Fruit fly (Drosophila melanogaster) S2 (cell line): ENCODE data around the gene CG14435.

Experiments
- CG8478 ChIP-seq: fragments of >200 bp; optimal IDR thresholded peaks from 2 replicates; lab custom pipeline; 2018
- CTCF ChIP-seq, 2 experiments: fragments of >200 bp; optimal IDR thresholded peaks; 2 replicates each; lab custom pipeline; 2018

The CG14435 gene

dm6 chrX:6795987-6796691 is 47.6 kb downstream of the CG14435 start:
- TF ChIP-seq CG8478 (lab: Kevin White, UChicago) (no peak), CTCF (optimal IDR thresholded peaks at IDR 0.05; lab: Kevin White, UChicago) (no peak)

DNA sequence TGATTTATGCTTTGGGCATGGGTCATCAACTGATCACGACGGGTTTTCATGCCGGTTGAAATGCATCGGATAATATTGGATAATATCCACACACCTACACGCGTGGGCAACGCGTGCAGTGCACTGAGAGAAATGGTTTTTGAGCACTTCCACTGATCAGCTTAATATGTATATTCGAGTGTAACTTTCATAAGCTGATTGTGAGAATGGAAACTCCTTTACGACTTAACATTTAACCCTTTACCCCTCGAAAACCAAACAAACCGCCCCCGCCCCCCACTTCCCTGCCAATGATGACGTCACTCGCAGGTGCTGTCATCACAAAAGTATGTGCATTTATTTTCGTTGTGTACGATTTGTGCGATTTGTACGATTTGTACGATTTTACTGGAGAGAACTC is 48.9 kb downstream of the CG14435 start:
- TF ChIP-seq CG8478 (lab: Kevin White, UChicago) (no peak), CTCF (optimal IDR thresholded peaks at IDR 0.05; lab: Kevin White, UChicago) (no peak)

DNA sequence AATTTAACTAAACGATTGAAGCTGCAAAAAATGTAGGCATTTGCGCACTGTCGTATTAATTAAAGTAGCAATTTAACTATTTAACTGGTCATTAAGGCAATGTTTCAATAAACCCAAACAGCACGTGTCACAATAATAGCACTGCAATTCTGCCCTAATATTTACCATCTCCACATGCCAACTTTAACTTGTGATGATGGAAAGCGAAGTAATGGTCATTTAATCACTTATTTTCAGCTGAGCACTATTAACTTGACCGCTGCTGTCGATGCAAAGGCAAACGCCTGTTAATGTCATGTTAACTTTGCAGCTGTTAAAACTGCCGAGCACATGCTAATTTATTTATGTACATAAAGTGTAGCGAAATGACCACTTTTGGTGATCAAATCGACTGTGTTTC is 49.5 kb downstream of the CG14435 start:
- TF ChIP-seq CTCF (optimal IDR thresholded peaks at IDR 0.05; lab: Kevin White, UChicago): no peak
- TF ChIP-seq CG8478 (lab: Kevin White, UChicago): no peak

DNA sequence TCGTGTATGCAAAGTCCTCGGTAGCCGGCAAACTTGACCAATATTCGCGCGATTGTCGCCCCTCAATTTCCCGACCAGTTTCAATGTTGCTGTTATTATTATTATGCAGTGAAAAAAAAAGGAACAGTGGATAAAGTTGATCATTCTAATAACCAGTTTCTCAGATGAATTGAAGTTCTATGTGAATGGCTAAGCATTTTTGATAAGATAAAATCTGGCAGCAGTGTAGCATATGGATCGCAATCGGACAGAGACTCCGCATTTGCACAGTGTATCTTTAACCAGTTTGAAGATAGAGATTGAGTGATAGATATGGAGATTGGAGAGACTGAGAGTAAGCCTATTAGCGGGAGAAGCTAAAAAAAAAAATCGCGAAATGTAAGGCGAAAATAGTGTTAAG is 50.3 kb downstream of the CG14435 start:
- TF ChIP-seq CTCF (optimal IDR thresholded peaks at IDR 0.05; lab: Kevin White, UChicago): no peak
- no peak for TF ChIP-seq CG8478 (lab: Kevin White, UChicago)

DNA sequence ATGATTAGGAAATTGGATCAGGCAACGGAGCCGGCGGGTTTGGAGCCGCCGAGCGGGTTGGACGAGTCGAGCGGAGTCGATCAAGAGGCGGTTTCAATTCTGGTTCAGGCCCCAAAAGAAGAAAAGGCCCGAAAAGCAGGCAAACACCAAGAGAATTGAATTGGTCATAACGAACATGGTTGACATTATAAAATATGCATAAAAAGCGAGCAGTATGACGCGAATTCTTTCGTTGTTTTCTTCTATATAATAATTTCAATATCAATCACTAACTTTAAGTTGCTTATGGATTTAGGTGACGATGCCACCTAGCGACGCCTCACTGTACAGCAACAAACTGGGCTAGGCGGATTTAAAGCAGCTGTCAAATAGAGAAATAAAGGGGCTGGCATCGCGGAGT is 50.8 kb downstream of the CG14435 start:
- TF ChIP-seq CG8478 (lab: Kevin White, UChicago) (no peak), CTCF (optimal IDR thresholded peaks at IDR 0.05; lab: Kevin White, UChicago) (no peak)

DNA sequence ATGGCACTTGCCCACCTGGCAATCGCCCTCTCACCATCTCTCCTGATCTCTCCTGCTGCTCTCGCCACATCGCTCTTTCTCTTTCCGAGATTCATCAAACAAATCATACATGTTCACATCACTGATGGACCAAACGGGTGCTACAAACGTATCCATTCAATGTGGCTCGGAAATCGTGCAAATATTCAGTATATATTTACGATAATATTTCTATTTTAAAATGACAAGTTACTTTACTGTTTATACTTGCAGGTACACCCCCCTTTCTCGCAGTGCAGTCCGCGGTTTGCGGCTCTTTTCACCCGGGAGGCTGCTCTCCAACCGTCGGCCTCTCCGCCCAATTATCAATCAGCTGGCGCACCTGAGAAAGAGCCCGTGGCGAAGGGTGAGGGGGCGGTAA is 52.2 kb downstream of the CG14435 start:
- TF ChIP-seq CG8478 (lab: Kevin White, UChicago) (no peak), CTCF (optimal IDR thresholded peaks at IDR 0.05; lab: Kevin White, UChicago) (no peak)

DNA sequence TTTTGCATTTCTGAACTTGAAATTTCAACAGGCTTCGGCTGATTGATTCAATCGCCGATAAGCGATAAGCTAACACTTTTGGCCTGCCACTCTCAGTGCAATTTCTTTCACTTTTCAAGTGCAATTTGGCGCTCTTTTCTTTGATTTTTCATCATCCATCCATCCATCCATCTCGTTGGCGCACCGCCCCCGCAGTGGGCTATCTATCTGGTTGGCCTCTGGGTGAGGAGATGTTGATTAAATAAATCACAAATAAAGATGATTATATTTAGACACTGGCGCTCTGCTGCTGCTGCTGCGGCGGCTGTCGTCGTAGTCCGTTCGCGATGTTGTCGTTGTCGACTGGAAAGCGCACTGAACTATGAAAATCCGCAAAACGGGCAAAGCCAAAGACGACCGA is 52.8 kb downstream of the CG14435 start:
- TF ChIP-seq CTCF (optimal IDR thresholded peaks at IDR 0.05; lab: Kevin White, UChicago) (no peak), CG8478 (lab: Kevin White, UChicago) (no peak)
